Worm (Caenorhabditis elegans) whole organism, L3 larva: Measurements from ENCODE around the gene nsy-7.
"Not testable (repeated sequence)": the region's sequence is repeated elsewhere in the genome, so short reads cannot be mapped to it uniquely, and the experiment has no call there.

Experiments
- R02D3.7 ChIP-seq: fragments of 150-350 bp; optimal IDR thresholded peaks from 2 replicates; lab custom pipeline; 2014; ENCODE audit warnings: missing biosample characterization, missing genetic modification characterization
- aly-2 ChIP-seq: fragments of 150-350 bp; optimal IDR thresholded peaks from 2 replicates; lab custom pipeline; 2014; ENCODE audit warnings: missing biosample characterization, missing genetic modification characterization
- ama-1 ChIP-seq: fragments of 150-350 bp; optimal IDR thresholded peaks from 2 replicates; lab custom pipeline; 2018
- ceh-28 ChIP-seq: fragments of 150-350 bp; optimal IDR thresholded peaks from 2 replicates; lab custom pipeline; 2014; ENCODE audit warnings: missing biosample characterization, missing genetic modification reagents, missing genetic modification characterization
- egl-27 ChIP-seq: sonication (generic microtip); optimal IDR thresholded peaks from 4 replicates; lab custom pipeline; 2017; ENCODE audit warnings: missing biosample characterization, missing genetic modification reagents, missing genetic modification characterization
- egl-5 ChIP-seq: fragments of 150-350 bp; optimal IDR thresholded peaks from 2 replicates; lab custom pipeline; 2017; ENCODE audit warnings: missing biosample characterization, missing genetic modification reagents, missing genetic modification characterization, inconsistent platforms
- elt-2 ChIP-seq: sonication (generic microtip); optimal IDR thresholded peaks from 2 replicates; lab custom pipeline; 2016; ENCODE audit warnings: missing genetic modification reagents, mild to moderate bottlenecking, missing genetic modification characterization, missing compliant biosample characterization
- fos-1 ChIP-seq: fragments of 150-350 bp; optimal IDR thresholded peaks from 2 replicates; lab custom pipeline; 2014; ENCODE audit warnings: missing biosample characterization, missing genetic modification characterization
- hmg-11 ChIP-seq: sonication (generic microtip); optimal IDR thresholded peaks from 2 replicates; lab custom pipeline; 2016; ENCODE audit warnings: missing genetic modification characterization, missing compliant biosample characterization
- jun-1 ChIP-seq: fragments of 150-350 bp; optimal IDR thresholded peaks from 2 replicates; lab custom pipeline; 2014; ENCODE audit warnings: missing biosample characterization, missing genetic modification reagents, missing genetic modification characterization
- lin-15B ChIP-seq: fragments of 150-350 bp; optimal IDR thresholded peaks from 2 replicates; lab custom pipeline; 2014; ENCODE audit warnings: missing biosample characterization, missing genetic modification characterization
- lin-39 ChIP-seq: fragments of 150-350 bp; optimal IDR thresholded peaks from 2 replicates; lab custom pipeline; 2018; ENCODE audit warnings: missing biosample characterization, missing genetic modification reagents, missing genetic modification characterization
- mml-1 ChIP-seq: fragments of 150-350 bp; sonication (generic microtip); optimal IDR thresholded peaks from 3 replicates; lab custom pipeline; 2014; ENCODE audit warnings: missing biosample characterization, missing genetic modification characterization
- nfya-1 ChIP-seq: sonication (generic microtip); optimal IDR thresholded peaks from 2 replicates; lab custom pipeline; 2017; ENCODE audit warnings: missing genetic modification characterization, mild to moderate bottlenecking, missing compliant biosample characterization, antibody characterized with exemption, moderate library complexity; ENCODE audit not compliant: insufficient read depth
- nhr-11 ChIP-seq: fragments of 150-350 bp; optimal IDR thresholded peaks from 2 replicates; lab custom pipeline; 2014; ENCODE audit warnings: missing biosample characterization, missing genetic modification characterization
- nhr-23 ChIP-seq: fragments of 150-350 bp; optimal IDR thresholded peaks from 2 replicates; lab custom pipeline; 2014; ENCODE audit warnings: missing biosample characterization, missing genetic modification reagents, missing genetic modification characterization
- nhr-237 ChIP-seq: fragments of 150-350 bp; optimal IDR thresholded peaks from 2 replicates; lab custom pipeline; 2014; ENCODE audit warnings: missing biosample characterization, missing genetic modification characterization
- nhr-25 ChIP-seq: sonication (generic microtip); optimal IDR thresholded peaks from 2 replicates; lab custom pipeline; 2017; ENCODE audit warnings: missing biosample characterization, missing genetic modification characterization
- nhr-43 ChIP-seq: sonication (generic microtip); optimal IDR thresholded peaks from 2 replicates; lab custom pipeline; 2016; ENCODE audit warnings: mild to moderate bottlenecking, missing genetic modification characterization, missing compliant biosample characterization; ENCODE audit not compliant: poor library complexity, severe bottlenecking
- nhr-67 ChIP-seq: fragments of 150-350 bp; optimal IDR thresholded peaks from 2 replicates; lab custom pipeline; 2014; ENCODE audit warnings: missing biosample characterization, missing genetic modification characterization
- nhr-76 ChIP-seq: fragments of 150-350 bp; sonication (generic microtip); optimal IDR thresholded peaks from 5 replicates; lab custom pipeline; 2014; ENCODE audit warnings: missing biosample characterization, missing genetic modification characterization
- nhr-77 ChIP-seq: fragments of 150-350 bp; optimal IDR thresholded peaks from 2 replicates; lab custom pipeline; 2014; ENCODE audit warnings: missing biosample characterization, missing genetic modification characterization
- pha-4 ChIP-seq: fragments of 150-350 bp; optimal IDR thresholded peaks from 2 replicates; lab custom pipeline; 2014; ENCODE audit warnings: missing biosample characterization, missing genetic modification reagents, missing genetic modification characterization
- pqm-1 ChIP-seq: fragments of 150-350 bp; optimal IDR thresholded peaks from 2 replicates; lab custom pipeline; 2017; ENCODE audit warnings: missing biosample characterization, missing genetic modification characterization, inconsistent platforms
- sea-2 ChIP-seq: fragments of 150-350 bp; sonication (generic microtip); optimal IDR thresholded peaks from 4 replicates; lab custom pipeline; 2014; ENCODE audit warnings: missing biosample characterization, missing genetic modification reagents, missing genetic modification characterization
- skn-1 ChIP-seq: fragments of 150-350 bp; optimal IDR thresholded peaks from 2 replicates; lab custom pipeline; 2014; ENCODE audit warnings: missing biosample characterization, missing genetic modification characterization
- snpc-4 ChIP-seq: fragments of 150-350 bp; optimal IDR thresholded peaks from 2 replicates; lab custom pipeline; 2014; ENCODE audit warnings: missing biosample characterization, missing genetic modification characterization
- ztf-11 ChIP-seq: fragments of 150-350 bp; optimal IDR thresholded peaks from 2 replicates; lab custom pipeline; 2014; ENCODE audit warnings: missing biosample characterization, missing genetic modification characterization
- ztf-4 ChIP-seq: fragments of 150-350 bp; optimal IDR thresholded peaks from 2 replicates; lab custom pipeline; 2014; ENCODE audit warnings: missing biosample characterization, missing genetic modification characterization

Gene nsy-7

ce11 chrIV:8133536-8133935 is 47.1 kb upstream of the nsy-7 start, which contains the start of gene sph-1:
Gene sph-1, minus strand, starts transcription at chrIV:8133558.
- peak; percentile 21 for TF ChIP-seq jun-1 (tag; lab: Kevin White, UChicago)
- no peak for TF ChIP-seq aly-2 (tag; lab: Kevin White, UChicago)
- TF ChIP-seq pqm-1 (tag; lab: Kevin White, UChicago): peak; percentile 55
- peak; percentile 36 for TF ChIP-seq nhr-23
- TF ChIP-seq ceh-28 (tag; lab: Kevin White, UChicago): peak; percentile 59
- no peak for TF ChIP-seq lin-39 (tag; lab: Kevin White, UChicago)
- no peak for TF ChIP-seq sea-2 (GFP tag; lab: Kevin White, UChicago)
- TF ChIP-seq elt-2 (tag; lab: Kevin White, UChicago): peak; percentile 73
- no peak for TF ChIP-seq nhr-25
- peak; percentile 25 for TF ChIP-seq nfya-1 (tag; lab: Kevin White, UChicago)
- no peak for TF ChIP-seq nhr-237 (tag; lab: Kevin White, UChicago)
- TF ChIP-seq egl-27 (tag; lab: Kevin White, UChicago): peak; percentile 55
- peak; percentile 94 for TF ChIP-seq pha-4 (tag; lab: Kevin White, UChicago)
- TF ChIP-seq nhr-43: peak; percentile 47

ce11 chrIV:8130131-8130611 is 43.7 kb upstream of the nsy-7 start, which contains the start of the genes ndub-11 and moc-3:
Gene ndub-11, minus strand, starts transcription at chrIV:8130231.
Gene moc-3, plus strand, starts transcription at chrIV:8130561.
- no peak for TF ChIP-seq nhr-67 (tag; lab: Kevin White, UChicago)
- peak; percentile 11 for TF ChIP-seq nfya-1 (tag; lab: Kevin White, UChicago)
- peak; percentile 12 for TF ChIP-seq snpc-4 (tag; lab: Kevin White, UChicago)

- TF ChIP-seq snpc-4 (tag; lab: Kevin White, UChicago) (no peak), aly-2 (tag; lab: Kevin White, UChicago) (no peak), hmg-11 (tag; lab: Kevin White, UChicago) (no peak), nhr-43 (no peak), nhr-25 (no peak), nhr-237 (tag; lab: Kevin White, UChicago) (no peak), ztf-4 (no peak), nhr-67 (tag; lab: Kevin White, UChicago) (no peak), nhr-76 (tag; lab: Kevin White, UChicago) (no peak), lin-15B (tag; lab: Kevin White, UChicago) (no peak)
Observed at ce11 chrIV:8127430-8127829, 41.0 kb upstream of the nsy-7 start.

- TF ChIP-seq ztf-4 (no peak), snpc-4 (tag; lab: Kevin White, UChicago) (no peak), mml-1 (no peak), egl-27 (tag; lab: Kevin White, UChicago) (no peak), aly-2 (tag; lab: Kevin White, UChicago) (no peak), R02D3.7 (tag; lab: Kevin White, UChicago) (no peak), fos-1 (no peak), egl-5 (no peak), nhr-11 (tag; lab: Kevin White, UChicago) (no peak), nhr-77 (tag; lab: Kevin White, UChicago) (no peak)
Observed at ce11 chrIV:8126902-8127301, 40.5 kb upstream of the nsy-7 start, which contains the start of gene ceph-41. Gene ceph-41, plus strand, starts transcription at chrIV:8127202.

- not testable (repeated sequence) for TF ChIP-seq egl-5; skn-1 (tag; lab: Kevin White, UChicago); nhr-11 (tag; lab: Kevin White, UChicago)
Observed at ce11 chrIV:8122349-8122748, 35.9 kb upstream of the nsy-7 start, which contains the start of gene erp-44.3. Gene erp-44.3, plus strand, starts transcription at chrIV:8122649.

ce11 chrIV:8118790-8119189 is 32.3 kb upstream of the nsy-7 start, which contains the start of gene F42G8.8:
Gene F42G8.8, plus strand, starts transcription at chrIV:8119090.
- TF ChIP-seq sea-2 (GFP tag; lab: Kevin White, UChicago) (no peak), ztf-11 (tag; lab: Kevin White, UChicago) (no peak), ztf-4 (no peak), ama-1 (lab: Kevin White, UChicago) (no peak), nhr-237 (tag; lab: Kevin White, UChicago) (no peak), nhr-67 (tag; lab: Kevin White, UChicago) (no peak)
